Worm (Caenorhabditis elegans) whole organism, early embryonic: Measurements from ENCODE around the gene lin-52.

Experiments
- B0310.2 ChIP-seq: sonication (generic microtip); optimal IDR thresholded peaks from 2 replicates; lab custom pipeline; 2016; ENCODE audit warnings: mild to moderate bottlenecking, missing genetic modification characterization, missing compliant biosample characterization
- F13C5.2 ChIP-seq: sonication (generic microtip); optimal IDR thresholded peaks from 2 replicates; lab custom pipeline; 2017; ENCODE audit warnings: mild to moderate bottlenecking, missing genetic modification characterization, inconsistent platforms, missing compliant biosample characterization
- aly-1 ChIP-seq: sonication (generic microtip); optimal IDR thresholded peaks from 2 replicates; lab custom pipeline; 2016; ENCODE audit warnings: missing genetic modification characterization, missing compliant biosample characterization
- ama-1 ChIP-seq: fragments of 150-350 bp; optimal IDR thresholded peaks from 2 replicates; lab custom pipeline; 2014
- ceh-13 ChIP-seq: fragments of 200-800 bp; sonication (Bioruptor generic); optimal IDR thresholded peaks from 2 replicates; lab custom pipeline; 2018; ENCODE audit warnings: mild to moderate bottlenecking, missing genetic modification characterization, missing compliant biosample characterization
- ceh-36 ChIP-seq: sonication (generic microtip); optimal IDR thresholded peaks from 2 replicates; lab custom pipeline; 2016; ENCODE audit warnings: missing genetic modification characterization, inconsistent platforms, missing compliant biosample characterization
- ets-7 ChIP-seq: sonication (generic microtip); optimal IDR thresholded peaks from 2 replicates; lab custom pipeline; 2016; ENCODE audit warnings: missing genotype, missing genetic modification characterization, missing compliant biosample characterization
- flt-1 ChIP-seq: fragments of 200-800 bp; sonication (Bioruptor generic); IDR thresholded peaks from 2 replicates; pipeline ENCODE4 v1.3.6; 2022; ENCODE audit warnings: missing genetic modification characterization, missing compliant biosample characterization
- hmbx-1 ChIP-seq: sonication (generic microtip); optimal IDR thresholded peaks from 2 replicates; lab custom pipeline; 2016; ENCODE audit warnings: mild to moderate bottlenecking, missing genetic modification characterization, missing compliant biosample characterization
- hmg-4 ChIP-seq: fragments of 200-800 bp; sonication (Bioruptor generic); optimal IDR thresholded peaks from 2 replicates; lab custom pipeline; 2018; ENCODE audit warnings: mild to moderate bottlenecking, missing genetic modification characterization, missing compliant biosample characterization
- hnd-1 ChIP-seq: sonication (generic microtip); optimal IDR thresholded peaks from 2 replicates; lab custom pipeline; 2016; ENCODE audit warnings: missing genetic modification characterization, missing compliant biosample characterization
- pes-1 ChIP-seq: fragments of 200-800 bp; sonication (Bioruptor generic); IDR thresholded peaks from 2 replicates; pipeline ENCODE4 v1.3.6; 2022; ENCODE audit warnings: missing genetic modification reagents, missing genetic modification characterization, missing compliant biosample characterization
- scrt-1 ChIP-seq: fragments of 200-800 bp; sonication (Bioruptor generic); IDR thresholded peaks from 2 replicates; pipeline ENCODE4 v1.3.6; 2022; ENCODE audit warnings: missing genetic modification characterization, missing compliant biosample characterization
- sea-1 ChIP-seq: fragments of 200-800 bp; sonication (Bioruptor generic); conservative IDR thresholded peaks from 2 replicates; pipeline ENCODE4 v1.3.6; 2022; ENCODE audit warnings: missing genetic modification characterization, missing compliant biosample characterization
- tbx-11 ChIP-seq: fragments of 200-800 bp; sonication (Bioruptor generic); IDR thresholded peaks from 2 replicates; pipeline ENCODE4 v1.3.6; 2022; ENCODE audit warnings: missing genetic modification characterization, missing compliant biosample characterization
- tbx-37 ChIP-seq: fragments of 200-800 bp; sonication (Bioruptor generic); conservative IDR thresholded peaks from 2 replicates; pipeline ENCODE4 v1.3.6; 2022; ENCODE audit warnings: missing genetic modification reagents, missing genetic modification characterization, missing compliant biosample characterization
- tra-4 ChIP-seq: sonication (generic microtip); optimal IDR thresholded peaks from 2 replicates; lab custom pipeline; 2017; ENCODE audit warnings: missing genetic modification characterization, missing compliant biosample characterization

Gene lin-52

DNA sequence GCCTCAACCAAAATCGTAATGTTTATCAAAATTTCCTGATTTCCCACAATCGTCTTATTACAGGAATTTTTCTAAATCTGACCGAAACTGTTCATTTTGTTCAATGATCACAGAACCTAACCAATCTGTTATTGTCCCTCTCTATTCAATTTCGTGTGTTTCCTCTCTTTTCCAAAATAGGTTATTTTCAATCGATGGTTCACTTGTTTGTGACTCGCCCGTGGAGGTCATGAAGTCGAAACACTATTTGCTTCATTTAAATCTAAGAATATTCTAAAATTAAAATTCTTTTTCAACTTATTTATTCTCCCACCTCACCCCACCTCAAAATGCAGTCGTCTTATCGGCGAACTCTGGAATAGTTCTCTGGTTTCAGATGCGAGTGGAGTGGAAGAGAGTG is 26.3 kb upstream of the lin-52 start:
- TF ChIP-seq pes-1 (GFP tag; lab: Robert Waterston, UW): no peak
- TF ChIP-seq ets-7: no peak
- no peak for TF ChIP-seq aly-1
- no peak for TF ChIP-seq tra-4
- no peak for TF ChIP-seq ceh-36 (tag; lab: Kevin White, UChicago)
- TF ChIP-seq ama-1 (lab: Kevin White, UChicago): no peak
- TF ChIP-seq ceh-13: no peak
- TF ChIP-seq scrt-1 (GFP tag; lab: Robert Waterston, UW): no peak

- TF ChIP-seq ceh-36 (tag; lab: Kevin White, UChicago) (no peak), ets-7 (no peak), hmbx-1 (tag; lab: Kevin White, UChicago) (no peak), B0310.2 (tag; lab: Kevin White, UChicago) (no peak), ceh-13 (no peak), F13C5.2 (no peak), sea-1 (no peak), pes-1 (GFP tag; lab: Robert Waterston, UW) (no peak), aly-1 (no peak), hnd-1 (tag; lab: Kevin White, UChicago) (no peak), ama-1 (lab: Kevin White, UChicago) (no peak), scrt-1 (GFP tag; lab: Robert Waterston, UW) (no peak), tra-4 (no peak), tbx-11 (GFP tag; lab: Robert Waterston, UW) (no peak), hmg-4 (GFP tag; lab: Kevin White, UChicago) (no peak), flt-1 (GFP tag; lab: Robert Waterston, UW) (no peak), tbx-37 (GFP tag; lab: Robert Waterston, UW) (no peak)
Measured at ce11 chrIII:9849950-9850349, 25.4 kb upstream of the lin-52 start.

ce11 chrIII:9849111-9849510 is 24.6 kb upstream of the lin-52 start:
- TF ChIP-seq flt-1 (GFP tag; lab: Robert Waterston, UW) (peak; percentile 71; the same call in 1 of the 2 replicates), scrt-1 (GFP tag; lab: Robert Waterston, UW) (peak; percentile 73), tbx-11 (GFP tag; lab: Robert Waterston, UW) (peak; percentile 74; the same call in 1 of the 2 replicates), tbx-37 (GFP tag; lab: Robert Waterston, UW) (peak; percentile 73), pes-1 (GFP tag; lab: Robert Waterston, UW) (peak; percentile 80)

DNA sequence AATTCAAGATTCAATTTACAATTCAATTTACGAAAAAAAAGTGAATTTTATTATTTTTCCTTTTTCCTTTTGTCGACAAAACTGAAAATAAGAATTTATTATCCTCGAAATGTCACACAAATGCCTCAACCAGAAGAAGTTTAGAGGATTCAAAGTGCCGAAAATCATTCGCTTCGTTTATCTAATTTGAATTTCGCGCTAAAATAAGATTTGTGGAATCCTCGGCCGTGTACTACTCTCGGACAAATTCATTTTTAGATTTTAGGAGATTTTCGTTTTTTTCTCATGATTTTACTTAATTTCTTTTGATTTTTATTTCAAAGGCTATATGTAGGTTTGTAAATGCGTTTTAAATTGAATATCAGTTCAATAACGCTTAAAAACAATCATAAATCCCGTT is 24.1 kb upstream of the lin-52 start:
- TF ChIP-seq ama-1 (lab: Kevin White, UChicago): no peak
- no peak for TF ChIP-seq F13C5.2
- no peak for TF ChIP-seq hnd-1 (tag; lab: Kevin White, UChicago)
- no peak for TF ChIP-seq hmg-4 (GFP tag; lab: Kevin White, UChicago)
- TF ChIP-seq hmbx-1 (tag; lab: Kevin White, UChicago): no peak
- no peak for TF ChIP-seq sea-1
- no peak for TF ChIP-seq ceh-36 (tag; lab: Kevin White, UChicago)
- no peak for TF ChIP-seq flt-1 (GFP tag; lab: Robert Waterston, UW)
- TF ChIP-seq tra-4: no peak
- TF ChIP-seq scrt-1 (GFP tag; lab: Robert Waterston, UW): no peak
- no peak for TF ChIP-seq tbx-11 (GFP tag; lab: Robert Waterston, UW)
- no peak for TF ChIP-seq ets-7

- TF ChIP-seq hmbx-1 (tag; lab: Kevin White, UChicago) (no peak), B0310.2 (tag; lab: Kevin White, UChicago) (no peak), tbx-11 (GFP tag; lab: Robert Waterston, UW) (no peak), aly-1 (no peak), hnd-1 (tag; lab: Kevin White, UChicago) (no peak), tbx-37 (GFP tag; lab: Robert Waterston, UW) (no peak), flt-1 (GFP tag; lab: Robert Waterston, UW) (no peak), ceh-13 (no peak), scrt-1 (GFP tag; lab: Robert Waterston, UW) (no peak), ama-1 (lab: Kevin White, UChicago) (no peak), tra-4 (no peak), hmg-4 (GFP tag; lab: Kevin White, UChicago) (no peak), ceh-36 (tag; lab: Kevin White, UChicago) (no peak), ets-7 (no peak), pes-1 (GFP tag; lab: Robert Waterston, UW) (no peak), F13C5.2 (no peak), sea-1 (no peak)
Measured at ce11 chrIII:9848083-9848482, 23.5 kb upstream of the lin-52 start, which contains the start of gene mrpl-36. mrpl-36 (minus strand) TSS chrIII:9848116.

- TF ChIP-seq sea-1: no peak
- TF ChIP-seq B0310.2 (tag; lab: Kevin White, UChicago): no peak
- no peak for TF ChIP-seq hmbx-1 (tag; lab: Kevin White, UChicago)
- no peak for TF ChIP-seq ets-7
- no peak for TF ChIP-seq flt-1 (GFP tag; lab: Robert Waterston, UW)
- no peak for TF ChIP-seq tra-4
Measured at ce11 chrIII:9846093-9846492, 21.5 kb upstream of the lin-52 start, which contains the start of gene K11H3.2. K11H3.2 (plus strand) TSS chrIII:9846393.

ce11 chrIII:9843715-9844114 is 19.2 kb upstream of the lin-52 start, which contains the start of gene K11H3.5:
K11H3.5 (plus strand) TSS chrIII:9843768.
- no peak for TF ChIP-seq sea-1
- no peak for TF ChIP-seq hmbx-1 (tag; lab: Kevin White, UChicago)

DNA sequence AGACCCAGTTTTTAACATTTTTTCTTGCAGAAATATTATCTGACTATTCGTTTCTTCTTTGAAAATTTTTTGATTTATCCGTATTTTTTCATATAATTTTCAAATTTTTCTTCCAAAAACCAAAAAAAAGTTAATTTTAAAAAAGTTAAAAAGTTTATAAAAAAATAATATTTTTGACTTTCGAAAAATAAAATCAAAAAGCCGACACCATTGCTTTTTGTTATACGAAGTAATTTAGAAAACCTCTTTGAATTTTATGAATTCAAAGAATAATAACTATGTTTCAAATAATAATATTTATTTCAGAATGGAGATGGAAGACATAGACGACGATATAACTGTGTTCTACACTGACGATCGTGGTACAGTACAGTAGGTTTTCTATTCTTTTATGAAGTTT is 10.3 kb upstream of the lin-52 start, which contains the start of gene K11H3.8:
K11H3.8 (plus strand) TSS at position 301 of the 400 bp plus-strand sequence.
- TF ChIP-seq hmbx-1 (tag; lab: Kevin White, UChicago) (no peak), ama-1 (lab: Kevin White, UChicago) (no peak), tra-4 (no peak), hnd-1 (tag; lab: Kevin White, UChicago) (no peak), F13C5.2 (no peak), hmg-4 (GFP tag; lab: Kevin White, UChicago) (no peak), sea-1 (no peak), ceh-13 (no peak), ets-7 (no peak), tbx-11 (GFP tag; lab: Robert Waterston, UW) (no peak), flt-1 (GFP tag; lab: Robert Waterston, UW) (no peak), tbx-37 (GFP tag; lab: Robert Waterston, UW) (no peak), pes-1 (GFP tag; lab: Robert Waterston, UW) (no peak), B0310.2 (tag; lab: Kevin White, UChicago) (no peak), scrt-1 (GFP tag; lab: Robert Waterston, UW) (no peak), aly-1 (no peak), ceh-36 (tag; lab: Kevin White, UChicago) (no peak)
